Fruit fly (Drosophila melanogaster) S2 (cell line): ENCODE results near the gene Dip-C.
A peak's percentile ranks its signal among the peaks of the same experiment; 100 is the strongest.

ENCODE experiments used
- CG8478 ChIP-seq: fragments of >200 bp; optimal IDR thresholded peaks from 2 replicates; lab custom pipeline; 2018
- CTCF ChIP-seq, 2 experiments: fragments of >200 bp; optimal IDR thresholded peaks; 2 replicates each; lab custom pipeline; 2018

The Dip-C gene

DNA sequence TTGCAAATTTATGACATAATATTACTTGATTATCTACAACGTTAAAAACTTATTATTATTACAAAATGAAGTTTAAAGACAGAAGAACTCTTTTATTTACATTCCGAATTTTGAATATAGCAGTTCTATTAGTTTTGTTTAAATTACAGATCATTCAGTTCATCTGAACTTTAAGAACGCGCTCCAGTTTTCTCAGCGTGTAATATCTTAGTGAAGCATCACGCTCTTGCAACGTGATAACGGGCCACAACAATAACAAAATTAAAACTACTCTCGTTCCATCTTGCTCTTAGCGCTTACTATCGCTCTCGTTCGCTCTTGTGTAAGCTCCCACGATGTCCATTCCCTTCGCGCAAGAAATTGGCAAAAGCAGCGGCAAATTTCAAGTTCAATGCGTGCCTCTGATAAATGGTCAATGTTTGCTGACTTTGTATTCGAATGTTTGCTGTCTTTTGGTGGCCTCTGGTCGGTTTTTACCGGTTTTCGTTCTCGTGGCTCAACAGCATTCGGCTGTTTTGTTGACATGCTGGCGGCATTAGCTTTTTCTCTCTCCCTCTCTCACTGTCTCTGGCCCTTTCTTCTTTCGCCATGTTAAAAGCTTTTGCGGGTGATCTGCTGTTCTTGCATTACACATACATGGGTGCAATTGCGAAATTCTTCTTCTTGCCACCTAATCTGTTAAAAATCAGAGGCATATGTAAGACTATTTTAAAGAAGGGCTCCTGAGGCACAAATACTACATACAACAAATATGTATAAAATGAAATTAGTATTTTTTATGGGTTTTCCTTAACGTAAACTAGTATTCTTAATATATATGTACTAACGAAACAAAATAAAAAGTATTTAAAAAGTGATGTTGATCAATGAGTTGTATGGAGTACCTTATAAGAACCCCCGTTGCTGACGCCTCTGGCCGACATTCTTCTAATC is 29.3 kb upstream of the Dip-C start:
- TF ChIP-seq CG8478: no peak
- no peak for TF ChIP-seq CTCF (optimal IDR thresholded peaks at IDR 0.05; lab: Kevin White, UChicago)

- TF ChIP-seq CTCF (optimal IDR thresholded peaks at IDR 0.05; lab: Kevin White, UChicago): no peak
Observed at dm6 chr3R:12441008-12441606, 27.5 kb upstream of the Dip-C start.

- no peak for TF ChIP-seq CG8478
- peak in 1 of 2 experiments; percentile 5 for TF ChIP-seq CTCF (optimal IDR thresholded peaks at IDR 0.05; lab: Kevin White, UChicago)
Observed at dm6 chr3R:12439401-12440143, 26.0 kb upstream of the Dip-C start, which contains the start of gene Desat1. Gene Desat1, plus strand, starts transcription at chr3R:12439600.

dm6 chr3R:12439039-12439400 is 25.5 kb upstream of the Dip-C start, which contains the start of the genes CG17207 and CG46427:
Gene CG17207, minus strand, starts transcription at chr3R:12439139.
Gene CG46427, minus strand, starts transcription at chr3R:12439139.
- TF ChIP-seq CG8478: no peak
- TF ChIP-seq CTCF (optimal IDR thresholded peaks at IDR 0.05; lab: Kevin White, UChicago): no peak

DNA sequence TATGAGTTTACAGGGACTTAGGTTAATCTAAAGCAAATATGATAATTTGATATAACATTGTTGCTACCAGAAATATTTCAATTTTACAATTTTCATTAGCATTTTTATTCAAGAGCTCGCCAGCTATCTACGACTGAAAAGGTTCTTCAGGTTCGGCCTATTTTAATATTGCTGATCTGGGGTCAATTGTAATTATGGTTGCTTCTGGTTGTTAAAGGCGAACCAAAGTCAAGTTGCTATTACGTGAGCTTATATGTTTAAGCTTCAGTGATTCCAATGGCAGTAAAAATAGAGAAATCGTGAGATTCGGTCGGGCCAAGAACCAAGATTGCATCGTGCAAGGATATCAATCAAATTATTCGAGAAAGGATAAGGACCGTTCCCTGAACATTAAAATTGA is 22.4 kb upstream of the Dip-C start, which contains the start of gene Desat2:
Desat2 (plus strand) TSS at position 301 of the 400 bp plus-strand sequence.
- TF ChIP-seq CG8478 (no peak), CTCF (optimal IDR thresholded peaks at IDR 0.05; lab: Kevin White, UChicago) (no peak)

dm6 chr3R:12433764-12434163 is 20.2 kb upstream of the Dip-C start, which contains the start of the genes Aos1 and Srlp:
Gene Aos1, minus strand, starts transcription at chr3R:12433822.
Gene Srlp, plus strand, starts transcription at chr3R:12434098.
- TF ChIP-seq CG8478: no peak
- no peak for TF ChIP-seq CTCF (optimal IDR thresholded peaks at IDR 0.05; lab: Kevin White, UChicago)

dm6 chr3R:12431030-12431489 is 17.5 kb upstream of the Dip-C start, which contains the start of gene Prosalpha2:
Gene Prosalpha2, plus strand, starts transcription at chr3R:12431321.
- TF ChIP-seq CG8478 (no peak), CTCF (optimal IDR thresholded peaks at IDR 0.05; lab: Kevin White, UChicago) (no peak)

dm6 chr3R:12429120-12429610 is 15.6 kb upstream of the Dip-C start, which contains the start of the genes CG5641 and CG5245:
Gene CG5641, minus strand, starts transcription at chr3R:12429282.
Gene CG5245, plus strand, starts transcription at chr3R:12429560.
- TF ChIP-seq CTCF (optimal IDR thresholded peaks at IDR 0.05; lab: Kevin White, UChicago): no peak
- TF ChIP-seq CG8478: no peak

DNA sequence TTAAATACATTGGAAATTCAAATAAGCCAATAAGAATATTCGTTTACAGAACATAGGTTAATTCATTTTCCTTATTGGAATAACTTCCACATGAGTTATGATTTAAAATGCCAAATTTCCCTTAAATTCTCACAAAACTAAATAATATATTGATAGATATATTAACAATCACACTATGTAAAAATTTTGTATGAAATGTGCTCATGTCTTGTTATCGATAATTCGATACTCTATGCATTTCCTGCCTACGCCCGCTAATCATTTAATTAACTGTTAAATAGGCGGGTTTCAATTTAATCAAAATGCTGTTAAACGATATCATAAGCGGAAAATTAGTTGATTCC is 12.7 kb upstream of the Dip-C start, which contains the start of gene NANS:
NANS (plus strand) TSS at position 269 of the 344 bp plus-strand sequence.
- TF ChIP-seq CG8478 (no peak), CTCF (optimal IDR thresholded peaks at IDR 0.05; lab: Kevin White, UChicago) (no peak)

dm6 chr3R:12425510-12426309 is 12.2 kb upstream of the Dip-C start, which contains the start of gene Pp1-87B:
Gene Pp1-87B, minus strand, starts transcription at chr3R:12425917.
- no peak for TF ChIP-seq CG8478
- TF ChIP-seq CTCF (optimal IDR thresholded peaks at IDR 0.05; lab: Kevin White, UChicago): peak in 1 of 2 experiments; percentile 12

DNA sequence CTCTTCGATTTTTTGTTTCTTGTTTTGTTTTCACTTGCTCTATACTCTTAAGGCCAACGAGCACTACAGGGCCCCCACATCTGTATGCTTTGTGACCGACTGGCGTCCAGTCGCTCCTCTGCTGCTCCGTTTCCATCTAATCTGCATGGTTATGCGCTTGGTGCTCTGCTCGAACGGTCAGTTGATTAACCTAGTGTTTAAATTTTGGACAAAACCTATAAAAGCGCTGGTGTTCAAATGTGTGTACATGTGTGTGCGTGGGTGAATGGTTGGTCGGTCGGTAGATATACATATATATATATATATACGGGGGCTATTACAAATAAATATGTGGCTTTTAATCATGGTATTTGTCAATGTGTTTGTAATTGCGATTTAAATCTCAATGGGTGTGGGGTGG is 10.4 kb upstream of the Dip-C start:
- TF ChIP-seq CG8478: no peak
- TF ChIP-seq CTCF (optimal IDR thresholded peaks at IDR 0.05; lab: Kevin White, UChicago): no peak

dm6 chr3R:12422379-12422975 is 8.9 kb upstream of the Dip-C start, which contains the start of the genes Scgbeta and CG17202:
Gene Scgbeta, minus strand, starts transcription at chr3R:12422429.
Gene CG17202, plus strand, starts transcription at chr3R:12422768.
- TF ChIP-seq CTCF (optimal IDR thresholded peaks at IDR 0.05; lab: Kevin White, UChicago): peak; percentile 20 to 23
- no peak for TF ChIP-seq CG8478

- TF ChIP-seq CTCF (optimal IDR thresholded peaks at IDR 0.05; lab: Kevin White, UChicago): no peak
- TF ChIP-seq CG8478: no peak
Observed at dm6 chr3R:12411449-12411848, 2.1 kb downstream of the Dip-C start.
